Fruit fly (Drosophila melanogaster): ENCODE measurements around the gene UQCR-C2.
"Not testable (repeated sequence)": the region's sequence is repeated elsewhere in the genome, so short reads cannot be mapped to it uniquely, and the experiment has no call there.

UQCR-C2 gene

DNA sequence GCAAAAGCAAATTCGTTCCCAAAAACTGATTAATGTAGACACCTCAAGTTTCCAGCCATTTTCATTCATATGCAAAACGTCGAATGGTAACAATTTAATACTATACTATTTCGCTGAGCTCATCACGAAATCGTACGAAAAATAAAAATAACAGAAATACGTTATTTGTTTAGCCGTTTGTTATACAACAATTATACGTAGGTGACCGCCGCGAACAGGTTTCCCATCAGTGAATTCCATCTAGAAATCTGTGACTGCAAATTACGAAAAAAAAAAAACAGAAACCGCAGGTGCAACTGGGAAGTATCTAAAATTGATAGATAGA is 12.2 kb upstream of the UQCR-C2 start:
- TF ChIP-seq insv (optimal IDR thresholded peaks at IDR 0.05), result no peak
- no peak for TF ChIP-seq psq (optimal IDR thresholded peaks at IDR 0.05)
- TF ChIP-seq Myc (optimal IDR thresholded peaks at IDR 0.05), result no peak

- TF ChIP-seq h (optimal IDR thresholded peaks at IDR 0.05) (no peak), Myc (optimal IDR thresholded peaks at IDR 0.05) (no peak), Sin3A (optimal IDR thresholded peaks at IDR 0.05) (no peak), insv (optimal IDR thresholded peaks at IDR 0.05) (no peak), ttk (optimal IDR thresholded peaks at IDR 0.05) (no peak), psq (optimal IDR thresholded peaks at IDR 0.05) (no peak)
These were observed 11.7 kb upstream of the UQCR-C2 start for dm6 chr3L:16572208-16572607.

- TF ChIP-seq insv, ttk, psq (optimal IDR thresholded peaks at IDR 0.05): not testable (repeated sequence)
These were observed 10.7 kb upstream of the UQCR-C2 start, which contains the start of gene Mipp1 for dm6 chr3L:16573234-16573633. TSS of gene Mipp1 (minus strand) at chr3L:16573334.

DNA sequence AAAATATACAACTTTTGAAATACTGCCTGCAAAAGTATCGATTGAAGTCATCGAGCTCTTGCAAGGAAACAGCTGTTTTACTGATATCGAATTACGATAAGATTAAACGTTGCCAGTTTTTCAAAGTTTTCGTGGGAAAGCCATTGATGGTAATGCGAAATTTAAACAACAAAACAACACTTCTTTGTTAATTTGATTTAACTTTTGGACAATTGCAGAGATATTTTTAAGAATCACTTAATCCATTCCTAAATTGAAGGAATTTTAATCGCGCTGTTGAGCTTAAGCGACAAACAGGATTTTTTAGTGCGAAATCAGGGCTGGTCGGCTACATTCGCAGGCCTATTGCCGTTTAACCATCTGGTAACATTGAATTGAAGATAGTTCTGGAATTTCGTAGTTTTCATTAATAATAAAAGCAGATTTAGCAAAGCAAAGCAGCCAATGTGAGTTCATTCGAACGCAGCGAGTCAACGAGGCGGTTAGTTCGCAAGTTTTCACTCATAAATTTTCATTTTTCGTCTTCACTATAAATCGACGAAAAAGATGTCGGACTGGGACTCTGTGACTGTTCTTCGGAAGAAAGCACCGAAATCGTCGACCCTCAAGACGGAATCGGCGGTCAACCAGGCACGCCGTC is 9.5 kb upstream of the UQCR-C2 start, which contains the start of gene mbf1:
Gene mbf1, plus strand, starts transcription at position 130 of the 640 bp plus-strand sequence.
- TF ChIP-seq h (optimal IDR thresholded peaks at IDR 0.05) (no peak), ttk (optimal IDR thresholded peaks at IDR 0.05) (no peak), psq (optimal IDR thresholded peaks at IDR 0.05) (no peak), Sin3A (optimal IDR thresholded peaks at IDR 0.05) (no peak), Myc (optimal IDR thresholded peaks at IDR 0.05) (no peak), insv (optimal IDR thresholded peaks at IDR 0.05) (no peak)

DNA sequence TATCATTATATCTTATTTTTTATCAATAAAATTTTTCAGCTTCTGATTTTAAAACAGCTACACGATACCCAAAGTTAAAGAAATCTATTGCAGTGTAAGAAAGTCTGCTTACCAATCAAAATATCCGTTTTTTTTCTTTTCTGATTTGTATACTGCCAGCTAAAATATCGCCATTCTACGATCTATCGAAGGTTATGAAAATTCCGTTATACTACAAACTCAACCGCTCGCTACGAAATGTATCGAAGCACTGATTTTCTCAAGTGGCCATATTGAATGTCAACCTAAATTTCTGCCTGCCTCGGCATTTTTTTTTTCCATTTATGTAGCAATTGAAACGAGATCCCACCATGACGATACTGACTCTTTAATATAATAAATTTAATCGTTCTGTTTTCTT is 3.9 kb upstream of the UQCR-C2 start, which contains the start of gene nxf2:
Gene nxf2, minus strand, starts transcription at position 258 of the 400 bp plus-strand sequence.
- TF ChIP-seq h (optimal IDR thresholded peaks at IDR 0.05) (no peak), psq (optimal IDR thresholded peaks at IDR 0.05) (no peak), ttk (optimal IDR thresholded peaks at IDR 0.05) (no peak), insv (optimal IDR thresholded peaks at IDR 0.05) (no peak), Sin3A (optimal IDR thresholded peaks at IDR 0.05) (no peak), Myc (optimal IDR thresholded peaks at IDR 0.05) (no peak)

DNA sequence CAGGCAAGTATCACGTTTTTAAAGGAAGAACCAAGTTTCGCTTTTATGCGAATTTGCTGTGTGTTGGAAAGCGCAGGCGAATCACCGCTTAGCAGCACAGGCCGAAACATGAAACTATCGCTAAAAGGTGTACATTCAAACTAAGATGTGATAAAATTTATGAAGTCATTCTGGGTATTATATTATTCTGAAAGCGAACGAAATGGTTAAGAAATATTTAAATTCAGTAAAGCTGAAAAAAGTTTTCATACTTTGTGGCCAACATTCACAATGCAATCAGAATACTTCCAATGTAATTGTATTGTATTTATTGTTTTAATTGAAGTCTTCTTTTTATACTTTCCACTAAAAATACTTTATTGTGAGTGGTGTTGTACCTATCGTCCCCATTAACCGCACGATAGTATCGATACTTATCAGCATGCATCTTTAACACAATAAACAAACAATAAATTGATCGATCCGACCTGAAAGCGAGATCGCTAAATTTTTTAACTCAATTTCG is 2.7 kb upstream of the UQCR-C2 start, which contains the start of gene Smn:
Gene Smn, minus strand, starts transcription at position 347 of the 505 bp plus-strand sequence.
- TF ChIP-seq h (optimal IDR thresholded peaks at IDR 0.05) (no peak), insv (optimal IDR thresholded peaks at IDR 0.05) (no peak), Myc (optimal IDR thresholded peaks at IDR 0.05) (no peak), Sin3A (optimal IDR thresholded peaks at IDR 0.05) (no peak)

dm6 chr3L:16582678-16583315 is 1.1 kb upstream of the UQCR-C2 start, which contains the start of gene Rpn12:
TSS of gene Rpn12 (plus strand) at chr3L:16583028.
- no peak for TF ChIP-seq h (optimal IDR thresholded peaks at IDR 0.05)
- TF ChIP-seq ttk (optimal IDR thresholded peaks at IDR 0.05), result no peak
- TF ChIP-seq Sin3A (optimal IDR thresholded peaks at IDR 0.05), result no peak
- no peak for TF ChIP-seq Myc (optimal IDR thresholded peaks at IDR 0.05)
- TF ChIP-seq psq (optimal IDR thresholded peaks at IDR 0.05), result no peak
- TF ChIP-seq insv (optimal IDR thresholded peaks at IDR 0.05), result no peak

DNA sequence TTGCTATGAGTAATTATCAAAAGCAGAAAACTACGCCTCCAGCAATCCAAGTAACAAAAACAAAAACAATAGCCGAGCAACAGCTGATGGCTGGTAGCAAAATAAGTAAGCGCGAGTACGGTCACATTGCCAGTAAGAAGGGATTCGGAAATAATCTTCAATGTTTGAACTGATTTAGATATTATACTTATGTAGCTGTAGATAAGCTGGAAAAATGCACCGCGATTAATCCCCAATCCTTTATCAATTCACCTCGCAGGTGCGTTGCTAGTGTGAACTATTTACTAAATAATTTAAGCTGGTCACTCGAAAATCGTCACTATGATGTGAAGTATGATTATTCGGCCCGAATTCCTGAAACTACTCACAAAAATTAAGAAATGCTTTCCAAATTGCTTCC is 3.1 kb downstream of the UQCR-C2 start, which contains the start of the genes Syx8 and CG32163:
Gene Syx8, minus strand, starts transcription at position 69 of the 400 bp plus-strand sequence.
Gene CG32163, plus strand, starts transcription at position 169 of the 400 bp plus-strand sequence.
- no peak for TF ChIP-seq h (optimal IDR thresholded peaks at IDR 0.05)
- no peak for TF ChIP-seq Sin3A (optimal IDR thresholded peaks at IDR 0.05)
- TF ChIP-seq psq (optimal IDR thresholded peaks at IDR 0.05), result no peak
- no peak for TF ChIP-seq ttk (optimal IDR thresholded peaks at IDR 0.05)
- no peak for TF ChIP-seq insv (optimal IDR thresholded peaks at IDR 0.05)
- TF ChIP-seq Myc (optimal IDR thresholded peaks at IDR 0.05), result no peak

DNA sequence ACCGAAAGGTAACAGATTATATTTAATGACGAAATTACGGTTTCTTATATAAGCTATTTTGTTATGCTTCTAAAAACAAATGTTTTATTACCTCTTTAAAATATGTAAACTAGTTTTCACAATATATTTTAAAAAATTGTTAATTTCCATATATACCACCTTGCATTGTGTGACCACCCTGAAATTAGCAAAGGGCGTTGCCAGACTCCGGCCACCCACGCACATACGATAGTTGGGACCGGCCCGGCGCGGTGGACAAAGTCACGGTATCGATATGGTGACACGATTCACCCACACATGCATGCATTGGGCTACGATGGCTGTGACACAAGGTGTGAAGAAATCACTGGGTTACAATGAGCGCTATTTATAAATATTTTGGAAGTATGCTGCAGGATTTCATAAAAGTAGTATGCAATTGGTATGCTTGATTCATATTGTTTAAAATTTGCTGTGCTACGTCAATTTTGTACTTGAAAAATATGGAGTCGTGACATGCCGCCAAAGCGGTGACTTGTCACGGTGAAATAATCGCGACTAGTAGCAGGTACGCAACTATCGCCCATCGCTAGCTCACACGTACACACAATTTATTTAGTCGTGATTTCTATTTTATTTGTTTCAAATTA is 4.2 kb downstream of the UQCR-C2 start:
- no peak for TF ChIP-seq h (optimal IDR thresholded peaks at IDR 0.05)
- TF ChIP-seq psq (optimal IDR thresholded peaks at IDR 0.05), result no peak
- TF ChIP-seq Sin3A (optimal IDR thresholded peaks at IDR 0.05), result no peak

dm6 chr3L:16590860-16591259 is 6.9 kb downstream of the UQCR-C2 start, which contains the start of gene tra:
TSS of gene tra (minus strand) at chr3L:16591050.
- TF ChIP-seq Sin3A (optimal IDR thresholded peaks at IDR 0.05) (no peak), ttk (optimal IDR thresholded peaks at IDR 0.05) (no peak), h (optimal IDR thresholded peaks at IDR 0.05) (no peak), insv (optimal IDR thresholded peaks at IDR 0.05) (no peak), Myc (optimal IDR thresholded peaks at IDR 0.05) (no peak), psq (optimal IDR thresholded peaks at IDR 0.05) (no peak)

- TF ChIP-seq psq (optimal IDR thresholded peaks at IDR 0.05) (no peak), Sin3A (optimal IDR thresholded peaks at IDR 0.05) (no peak), h (optimal IDR thresholded peaks at IDR 0.05) (no peak), insv (optimal IDR thresholded peaks at IDR 0.05) (no peak), Myc (optimal IDR thresholded peaks at IDR 0.05) (no peak), ttk (optimal IDR thresholded peaks at IDR 0.05) (no peak)
These were observed 11.1 kb downstream of the UQCR-C2 start, which contains the start of the genes spd-2 and Apl for dm6 chr3L:16594922-16595518. TSS of gene spd-2 (minus strand) at chr3L:16595014. TSS of gene Apl (plus strand) at chr3L:16595181.

- TF ChIP-seq ttk (optimal IDR thresholded peaks at IDR 0.05) (no peak), Myc (optimal IDR thresholded peaks at IDR 0.05) (no peak), Sin3A (optimal IDR thresholded peaks at IDR 0.05) (no peak), h (optimal IDR thresholded peaks at IDR 0.05) (no peak), insv (optimal IDR thresholded peaks at IDR 0.05) (no peak), psq (optimal IDR thresholded peaks at IDR 0.05) (no peak)
These were observed 18.8 kb downstream of the UQCR-C2 start, which contains the start of gene Arts for dm6 chr3L:16602736-16603144. TSS of gene Arts (plus strand) at chr3L:16602851.
